Fruit fly (Drosophila melanogaster) whole organism, pupa: ENCODE data around the gene CG31510.

Source experiments
- CG10348 ChIP-seq: fragments of 200-800 bp; sonication (Bioruptor generic); IDR thresholded peaks from 2 replicates; pipeline ENCODE4 v1.3.6; 2022; ENCODE audit warnings: missing biosample characterization, missing genetic modification characterization
- CG12605 ChIP-seq: fragments of 200-800 bp; sonication (Bioruptor generic); IDR thresholded peaks from 2 replicates; pipeline ENCODE4 v1.3.6; 2022; ENCODE audit warnings: missing biosample characterization, missing genetic modification characterization
- CG13204 ChIP-seq: fragments of 200-800 bp; sonication (Bioruptor generic); optimal IDR thresholded peaks from 2 replicates; lab custom pipeline; 2018; ENCODE audit warnings: missing biosample characterization, mild to moderate bottlenecking, missing genetic modification characterization, moderate library complexity
- CG14655 ChIP-seq: fragments of 200-800 bp; sonication (Bioruptor generic); optimal IDR thresholded peaks from 3 replicates; lab custom pipeline; 2017; ENCODE audit warnings: mild to moderate bottlenecking, missing biosample characterization, missing genetic modification reagents, missing genetic modification characterization
- CG15710 ChIP-seq: fragments of 200-800 bp; sonication (Bioruptor generic); optimal IDR thresholded peaks from 2 replicates; lab custom pipeline; 2018; ENCODE audit warnings: missing biosample characterization, mild to moderate bottlenecking, missing genetic modification characterization, moderate library complexity
- CG17806 ChIP-seq: fragments of 200-800 bp; sonication (Bioruptor generic); optimal IDR thresholded peaks from 2 replicates; lab custom pipeline; 2018; ENCODE audit warnings: missing biosample characterization, mild to moderate bottlenecking, missing genetic modification characterization, moderate library complexity
- CG32121 ChIP-seq: fragments of 200-800 bp; sonication (Bioruptor generic); IDR thresholded peaks from 2 replicates; pipeline ENCODE4 v1.3.6; 2022; ENCODE audit warnings: missing biosample characterization, missing genetic modification characterization
- CG34367 ChIP-seq: fragments of 200-800 bp; sonication (Bioruptor generic); optimal IDR thresholded peaks from 2 replicates; lab custom pipeline; 2018; ENCODE audit warnings: missing biosample characterization, mild to moderate bottlenecking, missing genetic modification characterization
- CG4496 ChIP-seq: fragments of 200-800 bp; sonication (Bioruptor generic); IDR thresholded peaks from 3 replicates; pipeline ENCODE4 v1.3.6; 2022; ENCODE audit warnings: missing biosample characterization, missing genetic modification characterization
- CG8159 ChIP-seq: fragments of 200-800 bp; sonication (Bioruptor generic); optimal IDR thresholded peaks from 3 replicates; lab custom pipeline; 2018; ENCODE audit warnings: missing biosample characterization, mild to moderate bottlenecking, missing genetic modification characterization, moderate library complexity
- CG8301 ChIP-seq: fragments of 200-800 bp; sonication (Bioruptor generic); optimal IDR thresholded peaks from 2 replicates; lab custom pipeline; 2018; ENCODE audit warnings: missing biosample characterization, mild to moderate bottlenecking, missing genetic modification characterization
- CG9948 ChIP-seq: fragments of 200-800 bp; sonication (Bioruptor generic); optimal IDR thresholded peaks from 2 replicates; lab custom pipeline; 2018; ENCODE audit warnings: missing biosample characterization, mild to moderate bottlenecking, missing genetic modification characterization, moderate library complexity
- D1 ChIP-seq: fragments of 200-800 bp; sonication (Bioruptor generic); optimal IDR thresholded peaks from 2 replicates; lab custom pipeline; 2018; ENCODE audit warnings: missing biosample characterization, mild to moderate bottlenecking, missing genetic modification characterization, moderate library complexity
- EcR ChIP-seq: fragments of 200-800 bp; sonication (Bioruptor generic); optimal IDR thresholded peaks from 3 replicates; lab custom pipeline; 2019; ENCODE audit warnings: missing biosample characterization, missing genetic modification characterization, mild to moderate bottlenecking, moderate library complexity, missing genetic modification reagents
- Ets98B ChIP-seq: fragments of 200-800 bp; sonication (Bioruptor generic); IDR thresholded peaks from 2 replicates; pipeline ENCODE4 v1.3.6; 2022; ENCODE audit warnings: missing biosample characterization, missing genetic modification characterization
- Pif1A ChIP-seq: fragments of 200-800 bp; sonication (Bioruptor generic); optimal IDR thresholded peaks from 3 replicates; lab custom pipeline; 2016; ENCODE audit warnings: missing biosample characterization, missing genetic modification characterization
- Pif1B ChIP-seq: fragments of 200-800 bp; sonication (Bioruptor generic); optimal IDR thresholded peaks from 3 replicates; lab custom pipeline; 2016; ENCODE audit warnings: missing biosample characterization, missing genetic modification characterization
- Snoo ChIP-seq: fragments of 200-800 bp; sonication (Bioruptor generic); optimal IDR thresholded peaks from 3 replicates; lab custom pipeline; 2017; ENCODE audit warnings: missing biosample characterization, mild to moderate bottlenecking, missing genetic modification characterization, inconsistent platforms
- fd96Ca ChIP-seq: fragments of 200-800 bp; sonication (Bioruptor generic); IDR thresholded peaks from 3 replicates; pipeline ENCODE4 v1.3.6; 2022; ENCODE audit warnings: missing biosample characterization, missing genetic modification characterization
- gl ChIP-seq: fragments of 200-800 bp; sonication (Bioruptor generic); optimal IDR thresholded peaks from 2 replicates; lab custom pipeline; 2018; ENCODE audit warnings: missing biosample characterization, mild to moderate bottlenecking, missing genetic modification characterization
- rn ChIP-seq: fragments of 200-800 bp; sonication (Bioruptor generic); IDR thresholded peaks from 2 replicates; pipeline ENCODE4 v1.3.6; 2022; ENCODE audit warnings: missing biosample characterization, missing genetic modification characterization

The CG31510 gene

DNA sequence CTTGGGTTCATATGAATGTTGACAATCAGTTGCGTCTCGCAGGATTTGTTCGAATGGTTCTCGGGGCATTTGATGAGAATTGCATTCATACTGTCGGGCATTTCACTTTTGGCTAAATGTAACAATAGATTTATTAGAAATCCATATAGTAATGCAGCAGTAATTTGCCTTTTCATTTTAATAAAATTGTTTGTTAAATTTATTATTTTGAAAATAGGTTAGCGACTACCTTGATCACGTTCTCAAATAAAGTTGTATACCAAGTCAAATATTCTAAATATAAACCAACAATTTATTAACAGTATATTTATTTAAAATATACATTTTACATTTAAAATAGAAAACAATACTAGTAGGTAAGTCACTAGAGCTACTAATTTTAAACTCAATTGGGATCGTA lies 13.8 kb downstream of the CG31510 start, which contains the start of gene CG34027:
Gene CG34027, minus strand, starts transcription at position 101 of the 400 bp plus-strand sequence.
- no peak for TF ChIP-seq Pif1A (GFP tag; lab: Kevin White, UChicago)
- no peak for TF ChIP-seq CG9948 (tag; lab: Kevin White, UChicago)
- no peak for TF ChIP-seq fd96Ca (GFP tag; lab: Robert Waterston, UW)
- no peak for TF ChIP-seq CG15710 (tag; lab: Kevin White, UChicago)
- TF ChIP-seq CG17806 (tag; lab: Kevin White, UChicago) = no peak
- no peak for TF ChIP-seq Ets98B
- no peak for TF ChIP-seq CG12605 (GFP tag; lab: Robert Waterston, UW)
- TF ChIP-seq D1 (tag; lab: Kevin White, UChicago) = no peak
- TF ChIP-seq gl = no peak
- TF ChIP-seq CG14655 (GFP tag; lab: Kevin White, UChicago) = no peak
- TF ChIP-seq, all 21 proteins: peak for 0

DNA sequence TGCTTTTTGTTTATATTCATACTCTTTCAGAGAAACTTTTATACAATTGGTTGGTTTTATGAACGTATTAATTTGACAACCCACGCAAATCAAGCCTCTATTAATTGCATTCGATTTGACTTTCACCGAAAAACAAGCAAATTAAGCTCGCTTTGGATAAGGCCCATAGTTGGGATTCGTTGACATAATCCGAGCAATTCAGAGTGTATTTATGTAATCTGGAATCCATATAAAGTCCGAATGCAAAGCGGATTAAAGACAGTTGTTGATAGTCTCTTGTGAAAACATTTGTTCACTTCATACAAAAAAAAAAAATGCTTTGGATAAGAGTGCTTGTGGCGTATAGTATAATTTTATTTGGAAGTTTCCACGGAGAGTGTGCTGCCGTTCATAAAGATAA lies 20.5 kb downstream of the CG31510 start, which contains the start of gene CG45095:
Gene CG45095, plus strand, starts transcription at position 301 of the 400 bp plus-strand sequence.
- TF ChIP-seq fd96Ca (GFP tag; lab: Robert Waterston, UW) = no peak
- no peak for TF ChIP-seq D1 (tag; lab: Kevin White, UChicago)
- no peak for TF ChIP-seq rn (GFP tag; lab: Robert Waterston, UW)
- TF ChIP-seq EcR (GFP tag; lab: Kevin White, UChicago) = no peak
- no peak for TF ChIP-seq CG34367 (tag; lab: Kevin White, UChicago)
- TF ChIP-seq CG13204 (GFP tag; lab: Kevin White, UChicago) = no peak
- no peak for TF ChIP-seq CG15710 (tag; lab: Kevin White, UChicago)
- no peak for TF ChIP-seq CG10348 (GFP tag; lab: Robert Waterston, UW)
- TF ChIP-seq CG9948 (tag; lab: Kevin White, UChicago) = no peak
- TF ChIP-seq Pif1A (GFP tag; lab: Kevin White, UChicago) = no peak
- no peak for TF ChIP-seq Ets98B
- TF ChIP-seq CG4496 (GFP tag; lab: Robert Waterston, UW) = no peak
- TF ChIP-seq CG12605 (GFP tag; lab: Robert Waterston, UW) = no peak
- no peak for TF ChIP-seq CG17806 (tag; lab: Kevin White, UChicago)
- TF ChIP-seq CG14655 (GFP tag; lab: Kevin White, UChicago) = no peak
- TF ChIP-seq, all 21 proteins: peak for 0

DNA sequence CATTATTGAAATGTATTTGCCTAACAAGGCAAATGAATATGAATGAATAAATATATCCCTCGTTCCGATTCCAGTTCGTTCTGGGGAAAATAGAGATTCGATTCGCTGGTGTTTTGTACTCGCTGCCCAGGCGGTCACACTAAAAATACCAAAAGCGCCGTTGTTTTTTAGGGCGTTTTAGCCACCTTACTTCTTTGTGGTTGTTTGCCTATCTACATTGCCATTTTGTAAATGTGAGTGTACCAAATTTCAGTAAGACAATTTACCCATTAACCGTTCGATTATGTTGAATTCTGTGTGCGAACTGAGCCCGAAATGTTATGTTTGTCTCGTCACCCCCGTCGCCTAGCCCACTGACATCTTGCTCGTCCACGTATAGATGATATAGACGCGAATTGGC lies 25.2 kb downstream of the CG31510 start, which contains the start of the genes CG33095 and CG33096:
Gene CG33095, plus strand, starts transcription at position 187 of the 400 bp plus-strand sequence.
Gene CG33096, plus strand, starts transcription at position 187 of the 400 bp plus-strand sequence.
- TF ChIP-seq CG8159 (tag; lab: Kevin White, UChicago) = no peak
- TF ChIP-seq EcR (GFP tag; lab: Kevin White, UChicago) = peak; percentile 1
- no peak for TF ChIP-seq Pif1A (GFP tag; lab: Kevin White, UChicago)
- TF ChIP-seq, all 21 proteins: peak for 1

DNA sequence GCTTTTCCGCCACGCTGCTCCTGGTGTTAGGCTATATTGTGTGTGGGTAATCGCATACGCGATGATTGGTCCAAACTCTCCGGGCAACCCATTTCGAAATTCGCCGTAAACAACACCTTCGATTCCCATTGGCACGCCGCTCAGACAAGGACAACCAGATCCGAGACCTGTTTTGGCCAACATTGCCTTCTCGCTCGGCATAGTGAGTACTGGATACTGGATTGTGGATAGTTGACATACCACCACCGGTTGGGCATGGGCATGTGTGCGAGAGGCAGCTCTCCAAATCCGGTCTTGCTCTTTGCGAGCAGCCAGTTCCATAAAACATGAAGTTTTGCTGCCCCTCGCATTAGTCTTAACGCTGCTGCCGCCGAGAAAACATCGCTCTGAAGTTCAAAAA lies 28.1 kb downstream of the CG31510 start, which contains the start of gene fd96Cb:
Gene fd96Cb, plus strand, starts transcription at position 374 of the 400 bp plus-strand sequence.
- TF ChIP-seq fd96Ca (GFP tag; lab: Robert Waterston, UW) = no peak
- TF ChIP-seq gl = no peak
- no peak for TF ChIP-seq CG9948 (tag; lab: Kevin White, UChicago)
- TF ChIP-seq CG13204 (GFP tag; lab: Kevin White, UChicago) = no peak
- TF ChIP-seq EcR (GFP tag; lab: Kevin White, UChicago) = no peak
- no peak for TF ChIP-seq Snoo
- no peak for TF ChIP-seq CG15710 (tag; lab: Kevin White, UChicago)
- TF ChIP-seq CG32121 = no peak
- TF ChIP-seq Pif1A (GFP tag; lab: Kevin White, UChicago) = no peak
- TF ChIP-seq CG12605 (GFP tag; lab: Robert Waterston, UW) = no peak

DNA sequence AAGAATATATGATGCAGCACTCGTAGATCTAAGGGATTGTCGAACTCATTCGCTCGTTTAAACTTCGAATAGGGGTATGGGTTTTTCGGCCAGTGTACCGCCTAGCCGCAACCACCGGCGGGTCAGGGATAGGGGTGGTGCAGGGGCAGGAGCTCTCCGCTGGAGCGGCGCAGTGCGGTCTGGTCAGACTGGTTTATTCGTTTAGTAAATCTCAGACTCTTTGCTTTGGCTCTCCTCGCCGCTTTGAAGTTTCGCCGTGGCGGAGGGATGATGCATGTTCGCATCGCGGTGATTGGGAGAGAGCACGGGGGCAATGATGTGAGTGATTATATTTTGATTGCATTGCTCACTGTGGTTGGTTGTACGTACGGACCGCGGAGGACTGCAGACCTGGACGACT lies 40.4 kb downstream of the CG31510 start, which contains the start of gene fd96Ca:
Gene fd96Ca, plus strand, starts transcription at position 337 of the 400 bp plus-strand sequence.
- 0 out of 3 replicates have a peak, but pooled peaks have one; percentile 42 for TF ChIP-seq CG4496 (GFP tag; lab: Robert Waterston, UW)
- no peak for TF ChIP-seq CG15710 (tag; lab: Kevin White, UChicago)
- TF ChIP-seq CG13204 (GFP tag; lab: Kevin White, UChicago) = peak; percentile 87

DNA sequence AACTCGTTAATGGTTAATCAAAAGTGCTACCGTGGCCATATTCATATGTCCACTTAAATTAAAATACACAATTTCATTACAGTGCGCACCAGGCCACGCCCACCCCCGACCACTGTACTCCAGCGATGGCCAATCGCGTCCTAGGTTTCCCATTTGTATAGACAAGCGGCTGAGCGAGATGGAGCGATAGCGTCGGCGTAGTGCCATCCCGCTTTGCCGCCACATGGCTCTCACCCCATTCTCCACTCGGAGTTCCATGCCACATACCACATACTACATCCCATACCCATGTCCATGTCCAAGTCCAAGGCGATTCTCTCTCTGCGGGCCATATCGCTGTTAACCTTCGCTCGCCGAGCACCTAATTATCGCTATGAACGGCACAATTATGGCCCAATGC lies 42.3 kb downstream of the CG31510 start:
- no peak; the same call in 2 of the 3 replicates for TF ChIP-seq CG4496 (GFP tag; lab: Robert Waterston, UW)
- no peak for TF ChIP-seq Pif1A (GFP tag; lab: Kevin White, UChicago)
- TF ChIP-seq CG34367 (tag; lab: Kevin White, UChicago) = no peak
- no peak for TF ChIP-seq Ets98B
- peak; percentile 46; the same call in 1 of the 2 replicates for TF ChIP-seq CG32121
- no peak for TF ChIP-seq D1 (tag; lab: Kevin White, UChicago)
- no peak for TF ChIP-seq fd96Ca (GFP tag; lab: Robert Waterston, UW)
- no peak for TF ChIP-seq Pif1B (GFP tag; lab: Kevin White, UChicago)

DNA sequence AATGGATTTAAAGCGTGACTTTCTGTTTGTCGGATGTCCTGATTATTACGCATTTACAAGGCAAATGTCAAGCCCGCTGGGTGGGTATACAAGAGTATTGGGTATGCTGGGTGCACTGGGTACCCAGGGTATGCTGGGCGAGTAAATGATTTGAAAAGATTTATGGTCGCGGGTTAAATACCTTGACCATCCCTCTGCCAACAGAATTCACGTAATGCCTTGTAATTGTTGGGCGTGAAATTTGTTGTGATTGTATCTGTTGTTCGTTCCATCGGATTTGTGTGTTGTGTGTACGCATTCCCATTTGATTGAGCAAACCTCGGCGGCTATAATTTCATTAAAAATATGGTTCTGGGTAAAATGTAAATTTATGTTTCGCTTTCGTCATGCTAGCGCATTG lies 44.1 kb downstream of the CG31510 start:
- TF ChIP-seq CG8159 (tag; lab: Kevin White, UChicago) = no peak
- TF ChIP-seq CG14655 (GFP tag; lab: Kevin White, UChicago) = no peak
- TF ChIP-seq CG15710 (tag; lab: Kevin White, UChicago) = no peak
- no peak for TF ChIP-seq EcR (GFP tag; lab: Kevin White, UChicago)
- no peak for TF ChIP-seq D1 (tag; lab: Kevin White, UChicago)
- TF ChIP-seq CG32121 = no peak
- no peak for TF ChIP-seq fd96Ca (GFP tag; lab: Robert Waterston, UW)
- no peak for TF ChIP-seq CG12605 (GFP tag; lab: Robert Waterston, UW)
- no peak for TF ChIP-seq CG4496 (GFP tag; lab: Robert Waterston, UW)
- TF ChIP-seq CG10348 (GFP tag; lab: Robert Waterston, UW) = no peak
- TF ChIP-seq Ets98B = no peak
- TF ChIP-seq CG8301 = no peak
- no peak for TF ChIP-seq Snoo
- TF ChIP-seq Pif1A (GFP tag; lab: Kevin White, UChicago) = no peak
- TF ChIP-seq, all 21 proteins: peak for 0
